Worm (Caenorhabditis elegans): ENCODE data around the gene nhr-139.

The nhr-139 gene

DNA sequence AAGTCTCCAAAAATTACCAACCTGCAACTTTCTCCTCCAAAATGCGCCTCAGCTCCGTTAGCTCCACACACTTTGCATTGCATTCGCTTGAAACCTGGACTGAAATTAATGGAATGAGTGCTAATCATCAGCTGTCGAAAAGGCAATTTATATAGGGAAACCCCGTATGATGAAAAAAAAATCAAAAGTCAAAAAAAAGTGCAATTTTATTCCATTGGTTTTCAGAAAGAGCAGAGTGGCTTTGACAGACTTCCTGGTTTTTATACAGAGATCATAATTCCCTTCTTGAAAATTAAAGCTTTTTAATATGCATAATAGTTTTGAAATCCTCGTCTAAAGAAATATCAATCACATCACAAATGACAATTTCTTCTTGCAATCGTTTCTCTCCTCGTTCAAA is at the start of gene nhr-139:
nhr-139 (minus strand) TSS at position 101 of the 400 bp plus-strand sequence.
- TF ChIP-seq pes-1 (GFP tag; IDR thresholded peaks at IDR 0.05) (no peak), tbx-11 (GFP tag; IDR thresholded peaks at IDR 0.05) (no peak), sea-1 (GFP tag; conservative IDR thresholded peaks at IDR 0.05) (no peak), hmg-4 (GFP tag; optimal IDR thresholded peaks at IDR 0.05) (no peak), ets-7 (tag; optimal IDR thresholded peaks at IDR 0.05) (no peak), tbx-37 (GFP tag; conservative IDR thresholded peaks at IDR 0.05) (no peak), hmbx-1 (tag; optimal IDR thresholded peaks at IDR 0.05) (no peak)

DNA sequence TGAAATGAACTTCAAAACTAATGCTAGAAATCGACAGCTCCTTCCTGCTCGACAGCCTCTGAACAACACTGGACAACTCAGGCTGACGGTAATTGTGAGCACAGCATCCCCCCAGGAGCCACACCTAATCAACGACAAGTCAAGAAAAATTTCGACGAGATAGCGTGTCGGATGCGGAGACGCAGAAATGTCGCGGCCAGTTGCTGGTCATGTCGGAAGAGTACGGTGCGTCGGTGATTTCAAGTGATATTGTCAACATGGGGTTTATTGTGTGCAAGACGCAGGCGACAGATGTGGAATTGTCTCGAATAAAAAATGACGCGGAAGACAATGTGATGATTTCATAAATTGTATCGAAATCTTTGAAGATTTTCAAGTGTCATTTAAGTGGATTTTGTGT is 48.9 kb upstream of the nhr-139 start, which contains the start of gene twk-11:
twk-11 (minus strand) TSS at position 101 of the 400 bp plus-strand sequence.
- no peak for TF ChIP-seq flt-1 (GFP tag; IDR thresholded peaks at IDR 0.05)
- no peak for TF ChIP-seq tbx-11 (GFP tag; IDR thresholded peaks at IDR 0.05)
- no peak for TF ChIP-seq tra-4 (tag; optimal IDR thresholded peaks at IDR 0.05)
- no peak for TF ChIP-seq hnd-1 (tag; optimal IDR thresholded peaks at IDR 0.05)
- no peak for TF ChIP-seq tbx-37 (GFP tag; conservative IDR thresholded peaks at IDR 0.05)
- TF ChIP-seq aly-1 (tag; optimal IDR thresholded peaks at IDR 0.05), result no peak
- no peak for TF ChIP-seq pes-1 (GFP tag; IDR thresholded peaks at IDR 0.05)
- TF ChIP-seq B0310.2 (tag; optimal IDR thresholded peaks at IDR 0.05), result no peak
- TF ChIP-seq F13C5.2 (tag; optimal IDR thresholded peaks at IDR 0.05), result no peak
- TF ChIP-seq ets-7 (tag; optimal IDR thresholded peaks at IDR 0.05), result no peak

DNA sequence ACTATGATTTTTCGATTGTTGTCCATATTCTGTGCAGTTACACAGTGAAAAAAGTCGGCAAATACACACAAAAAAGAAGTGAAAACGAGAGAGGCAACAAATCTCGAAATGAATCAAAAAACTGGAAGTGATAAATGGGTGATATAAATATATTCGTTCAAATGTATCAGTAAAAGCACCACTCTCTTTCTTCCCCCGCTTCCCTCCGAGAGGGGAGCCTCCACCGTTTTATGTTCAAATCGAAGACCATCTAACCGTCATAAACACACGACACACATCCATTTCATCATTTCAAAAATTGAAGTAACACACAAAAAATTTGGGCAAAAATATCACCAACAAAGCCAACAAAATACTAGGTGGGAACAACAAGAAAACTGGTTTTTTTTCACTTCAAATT is 39.5 kb upstream of the nhr-139 start, which contains the start of gene F20A1.6:
F20A1.6 (minus strand) TSS at position 101 of the 400 bp plus-strand sequence.
- TF ChIP-seq flt-1 (GFP tag; IDR thresholded peaks at IDR 0.05) (no peak), scrt-1 (GFP tag; IDR thresholded peaks at IDR 0.05) (no peak)

DNA sequence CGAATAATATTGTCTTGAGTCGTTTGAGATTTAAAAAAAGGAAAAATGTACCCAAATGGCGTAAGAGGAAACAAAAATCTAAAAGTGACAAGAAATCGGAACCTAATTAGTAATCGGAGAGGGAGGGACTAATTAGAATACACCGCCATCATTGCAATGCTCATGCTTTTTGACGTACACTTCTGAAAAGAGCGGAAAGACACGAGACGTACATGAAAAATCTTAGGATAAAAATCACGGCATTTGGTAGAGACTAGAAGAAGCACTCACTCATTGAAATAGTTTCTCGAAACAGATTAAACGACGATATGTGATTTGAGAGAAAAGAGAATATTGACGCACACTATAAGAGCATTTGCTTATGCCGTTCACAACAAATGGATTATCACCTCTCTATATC is 35.4 kb upstream of the nhr-139 start:
- TF ChIP-seq ceh-13 (GFP tag; optimal IDR thresholded peaks at IDR 0.05), result no peak
- TF ChIP-seq ama-1 (optimal IDR thresholded peaks at IDR 0.05), result no peak
- TF ChIP-seq hmg-4 (GFP tag; optimal IDR thresholded peaks at IDR 0.05), result no peak
- no peak for TF ChIP-seq flt-1 (GFP tag; IDR thresholded peaks at IDR 0.05)
- no peak for TF ChIP-seq tbx-11 (GFP tag; IDR thresholded peaks at IDR 0.05)
- no peak for TF ChIP-seq pes-1 (GFP tag; IDR thresholded peaks at IDR 0.05)
- TF ChIP-seq hmbx-1 (tag; optimal IDR thresholded peaks at IDR 0.05), result no peak
- no peak for TF ChIP-seq scrt-1 (GFP tag; IDR thresholded peaks at IDR 0.05)
- no peak for TF ChIP-seq tra-4 (tag; optimal IDR thresholded peaks at IDR 0.05)
- no peak for TF ChIP-seq sea-1 (GFP tag; conservative IDR thresholded peaks at IDR 0.05)
- no peak for TF ChIP-seq F13C5.2 (tag; optimal IDR thresholded peaks at IDR 0.05)
- TF ChIP-seq aly-1 (tag; optimal IDR thresholded peaks at IDR 0.05), result no peak
- TF ChIP-seq ceh-36 (tag; optimal IDR thresholded peaks at IDR 0.05), result no peak
- no peak for TF ChIP-seq B0310.2 (tag; optimal IDR thresholded peaks at IDR 0.05)

DNA sequence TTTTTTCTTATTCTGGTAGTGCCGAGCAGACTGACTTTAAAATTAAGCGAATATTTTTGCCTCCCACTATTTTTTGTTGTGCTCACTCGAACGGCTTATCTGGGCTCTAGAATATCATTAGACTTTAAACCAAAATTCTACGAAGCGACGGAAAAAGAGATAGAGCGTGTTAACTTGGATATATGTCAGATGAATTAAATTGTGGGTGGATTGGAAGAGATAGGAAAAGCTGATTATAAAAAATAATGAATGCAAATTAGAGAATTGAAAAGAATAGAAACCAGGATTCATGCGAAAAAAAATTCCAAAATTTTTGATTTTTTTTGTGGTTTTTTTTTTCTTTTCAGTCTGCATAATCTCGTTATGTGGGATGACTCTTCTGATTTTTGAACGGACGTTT is 34.2 kb upstream of the nhr-139 start, which contains the start of gene F20A1.4:
F20A1.4 (minus strand) TSS at position 101 of the 400 bp plus-strand sequence.
- TF ChIP-seq hmg-4 (GFP tag; optimal IDR thresholded peaks at IDR 0.05), result no peak
- no peak for TF ChIP-seq ceh-36 (tag; optimal IDR thresholded peaks at IDR 0.05)
- no peak for TF ChIP-seq hmbx-1 (tag; optimal IDR thresholded peaks at IDR 0.05)
- TF ChIP-seq pes-1 (GFP tag; IDR thresholded peaks at IDR 0.05), result no peak
- TF ChIP-seq ama-1 (optimal IDR thresholded peaks at IDR 0.05), result no peak
- no peak for TF ChIP-seq tbx-11 (GFP tag; IDR thresholded peaks at IDR 0.05)
- TF ChIP-seq ets-7 (tag; optimal IDR thresholded peaks at IDR 0.05), result no peak
- TF ChIP-seq aly-1 (tag; optimal IDR thresholded peaks at IDR 0.05), result no peak
- TF ChIP-seq flt-1 (GFP tag; IDR thresholded peaks at IDR 0.05), result no peak
- no peak for TF ChIP-seq B0310.2 (tag; optimal IDR thresholded peaks at IDR 0.05)
- TF ChIP-seq tra-4 (tag; optimal IDR thresholded peaks at IDR 0.05), result no peak
- no peak for TF ChIP-seq scrt-1 (GFP tag; IDR thresholded peaks at IDR 0.05)
- no peak for TF ChIP-seq hnd-1 (tag; optimal IDR thresholded peaks at IDR 0.05)
- TF ChIP-seq tbx-37 (GFP tag; conservative IDR thresholded peaks at IDR 0.05), result no peak
- TF ChIP-seq F13C5.2 (tag; optimal IDR thresholded peaks at IDR 0.05), result no peak
- no peak for TF ChIP-seq sea-1 (GFP tag; conservative IDR thresholded peaks at IDR 0.05)

DNA sequence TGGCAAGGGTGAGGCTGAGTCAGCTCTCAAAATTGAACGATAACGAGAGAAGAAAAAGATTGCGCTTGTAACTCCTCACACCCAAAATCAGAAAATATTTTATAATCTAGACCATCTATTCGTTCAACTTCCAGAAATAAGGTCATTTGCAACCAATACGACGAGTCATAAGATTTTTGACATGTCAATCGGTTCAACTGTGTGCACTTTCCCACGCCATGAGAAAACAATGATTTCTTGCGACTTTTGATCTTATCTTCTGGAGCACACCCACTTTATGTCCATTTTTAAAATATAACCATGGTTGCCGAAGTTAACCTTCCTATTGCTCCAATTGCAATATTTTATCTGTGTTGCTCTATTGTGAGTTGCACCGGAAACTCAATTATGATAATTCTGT is 29.5 kb upstream of the nhr-139 start, which contains the start of gene srsx-32:
srsx-32 (plus strand) TSS at position 301 of the 400 bp plus-strand sequence.
- TF ChIP-seq ets-7 (tag; optimal IDR thresholded peaks at IDR 0.05) (no peak), ceh-36 (tag; optimal IDR thresholded peaks at IDR 0.05) (no peak), B0310.2 (tag; optimal IDR thresholded peaks at IDR 0.05) (no peak), sea-1 (GFP tag; conservative IDR thresholded peaks at IDR 0.05) (no peak), hnd-1 (tag; optimal IDR thresholded peaks at IDR 0.05) (no peak), aly-1 (tag; optimal IDR thresholded peaks at IDR 0.05) (no peak), tbx-37 (GFP tag; conservative IDR thresholded peaks at IDR 0.05) (no peak), flt-1 (GFP tag; IDR thresholded peaks at IDR 0.05) (no peak), tbx-11 (GFP tag; IDR thresholded peaks at IDR 0.05) (no peak), scrt-1 (GFP tag; IDR thresholded peaks at IDR 0.05) (no peak), hmbx-1 (tag; optimal IDR thresholded peaks at IDR 0.05) (no peak), pes-1 (GFP tag; IDR thresholded peaks at IDR 0.05) (no peak)

DNA sequence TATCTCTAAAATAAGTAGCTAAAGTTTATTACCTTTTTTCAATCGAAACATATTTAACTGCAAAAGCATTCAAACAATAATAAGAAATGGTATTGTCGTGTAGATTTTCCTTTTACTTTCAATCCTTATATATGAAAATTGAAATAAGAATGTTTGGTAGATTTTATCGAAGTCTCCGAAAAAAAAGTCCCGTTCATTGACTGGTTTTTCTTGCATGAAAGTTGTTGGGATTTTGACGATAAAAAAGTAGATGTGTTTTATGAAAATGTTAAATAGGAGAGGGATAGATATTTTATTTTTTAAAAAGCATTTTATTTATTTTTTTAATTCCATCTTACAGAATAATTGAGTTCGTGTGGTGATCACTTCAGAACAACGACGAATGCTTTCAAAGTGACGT is 28.3 kb upstream of the nhr-139 start, which contains the start of gene C33G8.13:
C33G8.13 (minus strand) TSS at position 101 of the 400 bp plus-strand sequence.
- TF ChIP-seq flt-1 (GFP tag; IDR thresholded peaks at IDR 0.05) (no peak), aly-1 (tag; optimal IDR thresholded peaks at IDR 0.05) (no peak), ama-1 (optimal IDR thresholded peaks at IDR 0.05) (no peak), tbx-11 (GFP tag; IDR thresholded peaks at IDR 0.05) (no peak), tra-4 (tag; optimal IDR thresholded peaks at IDR 0.05) (no peak), F13C5.2 (tag; optimal IDR thresholded peaks at IDR 0.05) (no peak), ceh-13 (GFP tag; optimal IDR thresholded peaks at IDR 0.05) (no peak), ets-7 (tag; optimal IDR thresholded peaks at IDR 0.05) (no peak), B0310.2 (tag; optimal IDR thresholded peaks at IDR 0.05) (no peak), hmg-4 (GFP tag; optimal IDR thresholded peaks at IDR 0.05) (no peak), scrt-1 (GFP tag; IDR thresholded peaks at IDR 0.05) (no peak), hmbx-1 (tag; optimal IDR thresholded peaks at IDR 0.05) (no peak), pes-1 (GFP tag; IDR thresholded peaks at IDR 0.05) (no peak), tbx-37 (GFP tag; conservative IDR thresholded peaks at IDR 0.05) (no peak), ceh-36 (tag; optimal IDR thresholded peaks at IDR 0.05) (no peak), sea-1 (GFP tag; conservative IDR thresholded peaks at IDR 0.05) (no peak), hnd-1 (tag; optimal IDR thresholded peaks at IDR 0.05) (no peak)

All from whole organism, early embryonic.